In the genomic region with DNA sequence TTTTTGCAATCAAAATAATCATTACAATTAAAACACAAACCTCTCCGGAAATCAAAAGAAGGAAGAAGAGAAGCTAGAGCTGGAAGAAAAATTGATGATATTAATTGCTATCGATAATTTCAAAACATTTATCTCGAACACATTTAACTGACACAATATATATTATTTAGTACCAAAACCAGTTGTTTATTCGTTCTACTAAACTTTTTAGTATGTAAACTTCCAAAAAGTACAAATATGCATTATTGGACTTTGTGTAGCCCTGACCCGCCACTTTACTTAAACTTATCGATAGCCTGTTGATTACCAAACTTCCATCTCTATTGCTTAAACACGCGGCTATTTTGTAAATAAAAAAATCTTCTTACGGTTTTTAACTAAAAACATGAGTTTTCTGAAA, we compare ENCODE assay signal across 1 fruit fly cellular context.
TF ChIP-seq lines count a peak whose summit lies in the region.

A gene (minus strand): TSS at position 73 of the 400 bp plus-strand sequence.
A gene (plus strand): TSS at position 302 of the 400 bp plus-strand sequence.

TF ChIP-seq in whole organism, embryonic, 481 proteins besides CTCF, POLR2A, EP300 and RAD21 (continued from another document and continues in another):
- TF ChIP-seq Abd-B (GFP tag; optimal IDR thresholded peaks at IDR 0.05; lab: Kevin White, UChicago) (peak; percentile 57), Nf-YA (GFP tag; IDR thresholded peaks at IDR 0.05; lab: Robert Waterston, UW) (peak; percentile 72; the same call in 1 of the 2 replicates), Dref (GFP tag; IDR thresholded peaks at IDR 0.05; lab: Robert Waterston, UW) (peak; percentile 81), ken (GFP tag; IDR thresholded peaks at IDR 0.05; lab: Robert Waterston, UW) (peak; percentile 53; the same call in 1 of the 3 replicates), CG10267 (tag; optimal IDR thresholded peaks at IDR 0.05; lab: Kevin White, UChicago) (peak; percentile 90), stc (GFP tag; IDR thresholded peaks at IDR 0.05; lab: Robert Waterston, UW) (peak; percentile 83), disco-r (GFP tag; optimal IDR thresholded peaks at IDR 0.05; lab: Kevin White, UChicago) (peak; percentile 79), gsb (GFP tag; IDR thresholded peaks at IDR 0.05; lab: Robert Waterston, UW) (peak; percentile 64; the same call in 1 of the 2 replicates), sr (GFP tag; IDR thresholded peaks at IDR 0.05; lab: Robert Waterston, UW) (0 out of 3 replicates have a peak, but pooled peaks have one; percentile 39), CG17359 (tag; optimal IDR thresholded peaks at IDR 0.05; lab: Kevin White, UChicago) (peak; percentile 84), CG5180 (GFP tag; optimal IDR thresholded peaks at IDR 0.05; lab: Kevin White, UChicago) (peak; percentile 78), CG6813 (GFP tag; optimal IDR thresholded peaks at IDR 0.05; lab: Kevin White, UChicago) (peak; percentile 91), CG2202 (tag; optimal IDR thresholded peaks at IDR 0.05; lab: Kevin White, UChicago) (peak; percentile 86), zen (tag; optimal IDR thresholded peaks at IDR 0.05; lab: Kevin White, UChicago) (peak; percentile 85), CG6689 (GFP tag; IDR thresholded peaks at IDR 0.05; lab: Robert Waterston, UW) (peak; percentile 68; the same call in 1 of the 2 replicates), Side (GFP tag; optimal IDR thresholded peaks at IDR 0.05; lab: Kevin White, UChicago) (peak; percentile 89), klu (GFP tag; IDR thresholded peaks at IDR 0.05; lab: Robert Waterston, UW) (peak; percentile 41; the same call in 1 of the 2 replicates), dysf (GFP tag; IDR thresholded peaks at IDR 0.05; lab: Robert Waterston, UW) (peak; percentile 91), vfl (GFP tag; optimal IDR thresholded peaks at IDR 0.05; lab: Kevin White, UChicago) (peak; percentile 75), CG18599 (GFP tag; optimal IDR thresholded peaks at IDR 0.05; lab: Kevin White, UChicago) (peak; percentile 88), CG31224 (GFP tag; IDR thresholded peaks at IDR 0.05; lab: Robert Waterston, UW) (peak; percentile 46), pzg (GFP tag; optimal IDR thresholded peaks at IDR 0.05; lab: Kevin White, UChicago) (peak; percentile 84), Lpt (GFP tag; optimal IDR thresholded peaks at IDR 0.05; lab: Kevin White, UChicago) (no peak), knrl (GFP tag; IDR thresholded peaks at IDR 0.05; lab: Robert Waterston, UW; ENCODE audit: partially characterized antibody) (peak; percentile 90), sug (tag; optimal IDR thresholded peaks at IDR 0.05; lab: Kevin White, UChicago) (peak; percentile 90), Xrp1 (GFP tag; IDR thresholded peaks at IDR 0.05; lab: Robert Waterston, UW) (peak; percentile 25; the same call in 1 of the 2 replicates), CG16815 (GFP tag; optimal IDR thresholded peaks at IDR 0.05; lab: Kevin White, UChicago) (peak; percentile 28), CG5245 (GFP tag; optimal IDR thresholded peaks at IDR 0.05; lab: Kevin White, UChicago) (peak; percentile 62), NC2β (GFP tag; optimal IDR thresholded peaks at IDR 0.05; lab: Kevin White, UChicago) (peak; percentile 92), Sox100B (GFP tag; optimal IDR thresholded peaks at IDR 0.05; lab: Kevin White, UChicago) (peak; percentile 96), CG4707 (GFP tag; optimal IDR thresholded peaks at IDR 0.05; lab: Kevin White, UChicago) (peak; percentile 70), D (optimal IDR thresholded peaks at IDR 0.05; lab: Kevin White, UChicago) (no peak), D (GFP tag; optimal IDR thresholded peaks at IDR 0.05; lab: Kevin White, UChicago) (peak; percentile 85), Optix (GFP tag; IDR thresholded peaks at IDR 0.05; lab: Robert Waterston, UW) (no peak), CG11560 (tag; IDR thresholded peaks at IDR 0.05; lab: Robert Waterston, UW) (no peak), CG42726 (GFP tag; IDR thresholded peaks at IDR 0.05; lab: Robert Waterston, UW; ENCODE audit: partially characterized antibody) (no peak), Fer2 (tag; optimal IDR thresholded peaks at IDR 0.05; lab: Kevin White, UChicago) (peak; percentile 90), ERR (GFP tag; optimal IDR thresholded peaks at IDR 0.05; lab: Kevin White, UChicago) (peak; percentile 27), dm (GFP tag; optimal IDR thresholded peaks at IDR 0.05; lab: Kevin White, UChicago) (peak; percentile 92), CG12299 (tag; optimal IDR thresholded peaks at IDR 0.05; lab: Kevin White, UChicago) (peak; percentile 76), hbn (GFP tag; IDR thresholded peaks at IDR 0.05; lab: Robert Waterston, UW; ENCODE audit: partially characterized antibody) (peak; percentile 88), CG14710 (tag; optimal IDR thresholded peaks at IDR 0.05; lab: Kevin White, UChicago) (peak; percentile 95), luna (GFP tag; optimal IDR thresholded peaks at IDR 0.05; lab: Kevin White, UChicago) (peak; percentile 72), slbo (GFP tag; IDR thresholded peaks at IDR 0.05; lab: Robert Waterston, UW) (peak; percentile 73), shn (GFP tag; optimal IDR thresholded peaks at IDR 0.05; lab: Kevin White, UChicago) (peak; percentile 73), CG3163 (GFP tag; optimal IDR thresholded peaks at IDR 0.05; lab: Kevin White, UChicago) (peak; percentile 36), caup (GFP tag; optimal IDR thresholded peaks at IDR 0.05; lab: Kevin White, UChicago; ENCODE audit: severe bottlenecking) (peak; percentile 95), Hey (tag; optimal IDR thresholded peaks at IDR 0.05; lab: Kevin White, UChicago) (peak; percentile 86), br (optimal IDR thresholded peaks at IDR 0.05; lab: Kevin White, UChicago) (no peak), pnt (GFP tag; optimal IDR thresholded peaks at IDR 0.05; lab: Kevin White, UChicago) (no peak), MESR4 (GFP tag; optimal IDR thresholded peaks at IDR 0.05; lab: Kevin White, UChicago) (no peak), CG10366 (GFP tag; IDR thresholded peaks at IDR 0.05; lab: Robert Waterston, UW) (peak; percentile 59), hth (optimal IDR thresholded peaks at IDR 0.05; lab: Kevin White, UChicago) (no peak), unpg (GFP tag; optimal IDR thresholded peaks at IDR 0.05; lab: Kevin White, UChicago) (peak; percentile 85), CG1792 (GFP tag; optimal IDR thresholded peaks at IDR 0.05; lab: Kevin White, UChicago) (peak; percentile 51), unc-4 (GFP tag; IDR thresholded peaks at IDR 0.05; lab: Robert Waterston, UW; ENCODE audit: partially characterized antibody) (peak; percentile 93), ara (GFP tag; IDR thresholded peaks at IDR 0.05; lab: Robert Waterston, UW) (peak; percentile 57; the same call in 1 of the 2 replicates), Dad (GFP tag; optimal IDR thresholded peaks at IDR 0.05; lab: Kevin White, UChicago) (peak; percentile 69), pita (GFP tag; optimal IDR thresholded peaks at IDR 0.05; lab: Kevin White, UChicago) (no peak), CHES-1-like (GFP tag; optimal IDR thresholded peaks at IDR 0.05; lab: Kevin White, UChicago) (peak; percentile 75), Opbp (GFP tag; IDR thresholded peaks at IDR 0.05; lab: Robert Waterston, UW; ENCODE audit: partially characterized antibody) (peak; percentile 64; the same call in 2 of the 3 replicates), Adf1 (GFP tag; IDR thresholded peaks at IDR 0.05; lab: Robert Waterston, UW) (peak; percentile 44; the same call in 1 of the 2 replicates), Oli (tag; optimal IDR thresholded peaks at IDR 0.05; lab: Kevin White, UChicago) (peak; percentile 75), esg (GFP tag; conservative IDR thresholded peaks at IDR 0.05; lab: Robert Waterston, UW) (peak; percentile 19; the same call in 1 of the 2 replicates), CG14441 (GFP tag; IDR thresholded peaks at IDR 0.05; lab: Robert Waterston, UW) (peak; percentile 52), dmrt11E (tag; optimal IDR thresholded peaks at IDR 0.05; lab: Kevin White, UChicago) (peak; percentile 83), Asciz (GFP tag; optimal IDR thresholded peaks at IDR 0.05; lab: Kevin White, UChicago) (peak; percentile 93), CG8089 (GFP tag; optimal IDR thresholded peaks at IDR 0.05; lab: Kevin White, UChicago) (peak; percentile 65), CG7357 (GFP tag; IDR thresholded peaks at IDR 0.05; lab: Robert Waterston, UW) (0 out of 3 replicates have a peak, but pooled peaks have one; percentile 24), lov (optimal IDR thresholded peaks at IDR 0.05; lab: Kevin White, UChicago) (no peak), lov (GFP tag; IDR thresholded peaks at IDR 0.05; lab: Robert Waterston, UW) (no peak), YL-1 (GFP tag; optimal IDR thresholded peaks at IDR 0.05; lab: Kevin White, UChicago) (peak; percentile 96), fd96Cb (tag; optimal IDR thresholded peaks at IDR 0.05; lab: Kevin White, UChicago) (peak; percentile 48), Mrtf (GFP tag; IDR thresholded peaks at IDR 0.05; lab: Robert Waterston, UW) (0 out of 3 replicates have a peak, but pooled peaks have one; percentile 12), eve (GFP tag; optimal IDR thresholded peaks at IDR 0.05; lab: Kevin White, UChicago) (no peak), CG10209 (GFP tag; optimal IDR thresholded peaks at IDR 0.05; lab: Kevin White, UChicago) (peak; percentile 89), nerfin-2 (GFP tag; IDR thresholded peaks at IDR 0.05; lab: Robert Waterston, UW; ENCODE audit: partially characterized antibody) (peak; percentile 67), gcm (GFP tag; optimal IDR thresholded peaks at IDR 0.05; lab: Kevin White, UChicago) (peak; percentile 93), crc (GFP tag; optimal IDR thresholded peaks at IDR 0.05; lab: Kevin White, UChicago) (peak; percentile 68), CG7556 (GFP tag; optimal IDR thresholded peaks at IDR 0.05; lab: Kevin White, UChicago) (peak; percentile 79), wor (GFP tag; IDR thresholded peaks at IDR 0.05; lab: Robert Waterston, UW) (peak; percentile 68), nmo (GFP tag; optimal IDR thresholded peaks at IDR 0.05; lab: Kevin White, UChicago) (peak; percentile 92), CG18476 (GFP tag; optimal IDR thresholded peaks at IDR 0.05; lab: Kevin White, UChicago) (peak; percentile 44), toy (GFP tag; IDR thresholded peaks at IDR 0.05; lab: Robert Waterston, UW) (peak; percentile 35; the same call in 1 of the 2 replicates), bcd (GFP tag; optimal IDR thresholded peaks at IDR 0.05; lab: Kevin White, UChicago) (peak; percentile 91), ash1 (GFP tag; optimal IDR thresholded peaks at IDR 0.05; lab: Kevin White, UChicago) (no peak), CG4404 (GFP tag; IDR thresholded peaks at IDR 0.05; lab: Robert Waterston, UW) (no peak), CG1602 (GFP tag; optimal IDR thresholded peaks at IDR 0.05; lab: Kevin White, UChicago) (peak; percentile 49), kay (GFP tag; optimal IDR thresholded peaks at IDR 0.05; lab: Kevin White, UChicago) (peak; percentile 63), CG14014 (GFP tag; IDR thresholded peaks at IDR 0.05; lab: Robert Waterston, UW) (peak; percentile 56; the same call in 1 of the 2 replicates), fd102C (GFP tag; optimal IDR thresholded peaks at IDR 0.05; lab: Kevin White, UChicago) (peak; percentile 54), gsb-n (tag; optimal IDR thresholded peaks at IDR 0.05; lab: Kevin White, UChicago) (peak; percentile 86), CG9876 (GFP tag; optimal IDR thresholded peaks at IDR 0.05; lab: Kevin White, UChicago) (peak; percentile 21), Nf-YC (tag; optimal IDR thresholded peaks at IDR 0.05; lab: Kevin White, UChicago) (peak; percentile 81), tap (tag; optimal IDR thresholded peaks at IDR 0.05; lab: Kevin White, UChicago) (peak; percentile 83), CG4360 (GFP tag; IDR thresholded peaks at IDR 0.05; lab: Robert Waterston, UW) (no peak), Ets65A (GFP tag; lab: Kevin White, UChicago) (peak; percentile 95), CG3065 (GFP tag; optimal IDR thresholded peaks at IDR 0.05; lab: Kevin White, UChicago) (peak; percentile 78), crol (GFP tag; IDR thresholded peaks at IDR 0.05; lab: Robert Waterston, UW) (no peak), insv (GFP tag; optimal IDR thresholded peaks at IDR 0.05; lab: Kevin White, UChicago) (peak in 1 of 2 experiments; percentile 82), MBD-R2 (GFP tag; IDR thresholded peaks at IDR 0.05; lab: Robert Waterston, UW) (peak; percentile 65), dan (GFP tag; IDR thresholded peaks at IDR 0.05; lab: Robert Waterston, UW) (no peak), btn (GFP tag; optimal IDR thresholded peaks at IDR 0.05; lab: Kevin White, UChicago) (peak; percentile 61), pros (GFP tag; optimal IDR thresholded peaks at IDR 0.05; lab: Kevin White, UChicago) (peak; percentile 37), cato (GFP tag; optimal IDR thresholded peaks at IDR 0.05; lab: Kevin White, UChicago; ENCODE audit: borderline replicate concordance) (peak; percentile 70), CG3726 (GFP tag; IDR thresholded peaks at IDR 0.05; lab: Robert Waterston, UW) (peak; percentile 69; the same call in 1 of the 3 replicates), CG10565 (GFP tag; optimal IDR thresholded peaks at IDR 0.05; lab: Kevin White, UChicago) (peak; percentile 35), CG13894 (tag; optimal IDR thresholded peaks at IDR 0.05; lab: Kevin White, UChicago) (peak; percentile 78), peb (GFP tag; IDR thresholded peaks at IDR 0.05; lab: Robert Waterston, UW) (no peak; the same call in 1 of the 2 replicates), CG1832 (GFP tag; optimal IDR thresholded peaks at IDR 0.05; lab: Kevin White, UChicago) (no peak), Bdp1 (GFP tag; optimal IDR thresholded peaks at IDR 0.05; lab: Kevin White, UChicago) (peak; percentile 40), lilli (GFP tag; optimal IDR thresholded peaks at IDR 0.05; lab: Kevin White, UChicago) (peak; percentile 79), ind (GFP tag; optimal IDR thresholded peaks at IDR 0.05; lab: Kevin White, UChicago) (peak; percentile 60), sisA (GFP tag; IDR thresholded peaks at IDR 0.05; lab: Robert Waterston, UW) (peak; percentile 42; the same call in 1 of the 2 replicates), CG11723 (GFP tag; optimal IDR thresholded peaks at IDR 0.05; lab: Kevin White, UChicago) (peak; percentile 84), chm (GFP tag; IDR thresholded peaks at IDR 0.05; lab: Robert Waterston, UW) (peak; percentile 72), CG2116 (GFP tag; optimal IDR thresholded peaks at IDR 0.05; lab: Kevin White, UChicago) (peak; percentile 95), tll (GFP tag; optimal IDR thresholded peaks at IDR 0.05; lab: Kevin White, UChicago) (peak in 1 of 2 experiments; percentile 39), tin (GFP tag; optimal IDR thresholded peaks at IDR 0.05; lab: Kevin White, UChicago) (peak; percentile 74), Hr78 (GFP tag; optimal IDR thresholded peaks at IDR 0.05; lab: Kevin White, UChicago) (peak in 1 of 2 experiments; percentile 67), CG31388 (GFP tag; optimal IDR thresholded peaks at IDR 0.05; lab: Kevin White, UChicago) (peak; percentile 25), Xbp1 (GFP tag; optimal IDR thresholded peaks at IDR 0.05; lab: Kevin White, UChicago) (peak; percentile 80)
